Fruit fly (Drosophila melanogaster) whole organism, embryonic: ENCODE measurements around the gene CG10301.
A peak's percentile ranks its signal among the peaks of the same experiment; 100 is the strongest.

Experiments
- Atf6 ChIP-seq: fragments of 200-800 bp; sonication (Bioruptor generic); IDR thresholded peaks from 2 replicates; pipeline ENCODE4 v1.3.6; 2022; ENCODE audit warnings: missing biosample characterization, missing genetic modification characterization
- CG10147 ChIP-seq: fragments of 200-800 bp; sonication (Bioruptor generic); optimal IDR thresholded peaks from 2 replicates; lab custom pipeline; 2019; ENCODE audit warnings: missing biosample characterization, mild to moderate bottlenecking, missing genetic modification characterization, moderate library complexity
- CG11398 ChIP-seq: fragments of 200-800 bp; sonication (Bioruptor generic); optimal IDR thresholded peaks from 2 replicates; lab custom pipeline; 2016; ENCODE audit warnings: missing biosample characterization, missing genetic modification characterization
- CG11723 ChIP-seq: fragments of 200-800 bp; sonication (Bioruptor generic); optimal IDR thresholded peaks from 2 replicates; lab custom pipeline; 2017; ENCODE audit warnings: missing biosample characterization, mild to moderate bottlenecking, missing genetic modification characterization
- CG15011 ChIP-seq: fragments of 200-800 bp; sonication (Bioruptor generic); optimal IDR thresholded peaks from 3 replicates; lab custom pipeline; 2018; ENCODE audit warnings: missing biosample characterization, mild to moderate bottlenecking, missing genetic modification characterization
- CG15601 ChIP-seq: fragments of 200-800 bp; sonication (Bioruptor generic); optimal IDR thresholded peaks from 3 replicates; lab custom pipeline; 2019; ENCODE audit warnings: missing biosample characterization, mild to moderate bottlenecking, missing genetic modification characterization, moderate library complexity
- CG16813 ChIP-seq: fragments of 200-800 bp; sonication (Bioruptor generic); IDR thresholded peaks from 3 replicates; pipeline ENCODE4 v1.3.6; 2022; ENCODE audit warnings: missing biosample characterization, missing genetic modification characterization; ENCODE audit not compliant: partially characterized antibody
- CG17359 ChIP-seq: fragments of 200-800 bp; sonication (Bioruptor generic); optimal IDR thresholded peaks from 3 replicates; lab custom pipeline; 2018; ENCODE audit warnings: missing biosample characterization, mild to moderate bottlenecking, missing genetic modification characterization, moderate library complexity
- CG17612 ChIP-seq: fragments of 200-800 bp; sonication (Bioruptor generic); IDR thresholded peaks from 2 replicates; pipeline ENCODE4 v1.3.6; 2022; ENCODE audit warnings: missing biosample characterization, missing genetic modification characterization
- CG1792 ChIP-seq: fragments of 200-800 bp; sonication (Bioruptor generic); optimal IDR thresholded peaks from 2 replicates; lab custom pipeline; 2016; ENCODE audit warnings: missing biosample characterization, missing genetic modification characterization
- CG18599 ChIP-seq: fragments of 200-800 bp; sonication (Bioruptor generic); optimal IDR thresholded peaks from 3 replicates; lab custom pipeline; 2017; ENCODE audit warnings: missing biosample characterization, missing genetic modification characterization, mild to moderate bottlenecking, moderate library complexity, missing genetic modification reagents
- CG2116 ChIP-seq: fragments of 200-800 bp; sonication (Bioruptor generic); optimal IDR thresholded peaks from 3 replicates; lab custom pipeline; 2018; ENCODE audit warnings: missing biosample characterization, mild to moderate bottlenecking, missing genetic modification characterization
- CG31224 ChIP-seq: fragments of 200-800 bp; sonication (Bioruptor generic); IDR thresholded peaks from 2 replicates; pipeline ENCODE4 v1.3.6; 2022; ENCODE audit warnings: missing biosample characterization, missing genetic modification characterization
- CG34224 ChIP-seq: fragments of 200-800 bp; sonication (Bioruptor generic); IDR thresholded peaks from 3 replicates; pipeline ENCODE4 v1.3.6; 2022; ENCODE audit warnings: missing biosample characterization, missing genetic modification characterization; ENCODE audit not compliant: partially characterized antibody
- CG4820 ChIP-seq: fragments of 200-800 bp; sonication (Bioruptor generic); optimal IDR thresholded peaks from 3 replicates; lab custom pipeline; 2016; ENCODE audit warnings: missing biosample characterization, missing genetic modification characterization
- CG6683 ChIP-seq: fragments of 200-800 bp; sonication (Bioruptor generic); optimal IDR thresholded peaks from 2 replicates; lab custom pipeline; 2017; ENCODE audit warnings: missing biosample characterization, mild to moderate bottlenecking, missing genetic modification characterization, missing genetic modification reagents
- CG7271 ChIP-seq: fragments of 200-800 bp; sonication (Bioruptor generic); optimal IDR thresholded peaks from 2 replicates; lab custom pipeline; 2018; ENCODE audit warnings: missing biosample characterization, mild to moderate bottlenecking, missing genetic modification characterization, moderate library complexity
- CG9215 ChIP-seq: fragments of 200-800 bp; sonication (Bioruptor generic); IDR thresholded peaks from 2 replicates; pipeline ENCODE4 v1.3.6; 2022; ENCODE audit warnings: missing biosample characterization, missing genetic modification characterization
- CG9437 ChIP-seq: fragments of 200-800 bp; sonication (Bioruptor generic); optimal IDR thresholded peaks from 2 replicates; lab custom pipeline; 2018; ENCODE audit warnings: missing biosample characterization, mild to moderate bottlenecking, missing genetic modification characterization
- CG9876 ChIP-seq: fragments of 200-800 bp; sonication (Bioruptor generic); optimal IDR thresholded peaks from 2 replicates; lab custom pipeline; 2016; ENCODE audit warnings: missing biosample characterization, missing genetic modification characterization
- Camta ChIP-seq: fragments of 200-800 bp; sonication (Bioruptor generic); optimal IDR thresholded peaks from 2 replicates; lab custom pipeline; 2016; ENCODE audit warnings: missing biosample characterization, missing genetic modification characterization
- CkIIα-i1 ChIP-seq: fragments of 200-800 bp; sonication (Bioruptor generic); IDR thresholded peaks from 2 replicates; pipeline ENCODE4 v1.3.6; 2022; ENCODE audit warnings: missing biosample characterization, missing genetic modification characterization
- Dll ChIP-seq: fragments of 200-800 bp; sonication (Bioruptor generic); IDR thresholded peaks from 4 replicates; pipeline ENCODE4 v1.3.6; 2022; ENCODE audit warnings: missing biosample characterization, missing genetic modification characterization; ENCODE audit not compliant: partially characterized antibody
- Ets65A ChIP-seq: fragments of 200-800 bp; sonication (Bioruptor generic); peaks from one replicate; lab custom pipeline; 2016; ENCODE audit warnings: missing biosample characterization, missing genetic modification characterization
- Ets97D ChIP-seq: fragments of 200-800 bp; sonication (Bioruptor generic); optimal IDR thresholded peaks from 3 replicates; lab custom pipeline; 2016; ENCODE audit warnings: missing biosample characterization, missing genetic modification characterization
- HmgZ ChIP-seq: fragments of 200-800 bp; sonication (Bioruptor generic); optimal IDR thresholded peaks from 2 replicates; lab custom pipeline; 2018; ENCODE audit warnings: missing biosample characterization, mild to moderate bottlenecking, missing genetic modification characterization
- Jarid2 ChIP-seq: fragments of 200-800 bp; sonication (Bioruptor generic); optimal IDR thresholded peaks from 3 replicates; lab custom pipeline; 2017; ENCODE audit warnings: mild to moderate bottlenecking, missing biosample characterization, missing genetic modification reagents, missing genetic modification characterization
- MBD-R2 ChIP-seq: fragments of 200-800 bp; sonication (Bioruptor generic); IDR thresholded peaks from 2 replicates; pipeline ENCODE4 v1.3.6; 2022; ENCODE audit warnings: missing biosample characterization, missing genetic modification characterization
- Max ChIP-seq: fragments of 200-800 bp; sonication (Bioruptor generic); optimal IDR thresholded peaks from 2 replicates; lab custom pipeline; 2016; ENCODE audit warnings: missing biosample characterization, mild to moderate bottlenecking, missing genetic modification characterization
- TFAM ChIP-seq: fragments of 200-800 bp; sonication (Bioruptor generic); optimal IDR thresholded peaks from 2 replicates; lab custom pipeline; 2017; ENCODE audit warnings: missing biosample characterization, missing genetic modification characterization, inconsistent platforms
- ash1 ChIP-seq: fragments of 200-800 bp; sonication (Bioruptor generic); optimal IDR thresholded peaks from 2 replicates; lab custom pipeline; 2018; ENCODE audit warnings: missing biosample characterization, mild to moderate bottlenecking, missing genetic modification characterization
- btn ChIP-seq: fragments of 200-800 bp; sonication (Bioruptor generic); optimal IDR thresholded peaks from 2 replicates; lab custom pipeline; 2016; ENCODE audit warnings: missing biosample characterization, missing genetic modification characterization
- cas ChIP-seq: fragments of 200-800 bp; sonication (Bioruptor generic); IDR thresholded peaks from 2 replicates; pipeline ENCODE4 v1.3.6; 2022; ENCODE audit warnings: missing biosample characterization, missing genetic modification characterization
- cato ChIP-seq: fragments of 200-800 bp; sonication (Bioruptor generic); optimal IDR thresholded peaks from 2 replicates; lab custom pipeline; 2016; ENCODE audit warnings: missing biosample characterization, missing genetic modification characterization, borderline replicate concordance
- gcm2 ChIP-seq: fragments of 200-800 bp; sonication (Bioruptor generic); optimal IDR thresholded peaks from 2 replicates; lab custom pipeline; 2016; ENCODE audit warnings: missing biosample characterization, missing genetic modification characterization
- gfzf ChIP-seq: fragments of 200-800 bp; sonication (Bioruptor generic); optimal IDR thresholded peaks from 2 replicates; lab custom pipeline; 2016; ENCODE audit warnings: missing biosample characterization, mild to moderate bottlenecking, missing genetic modification characterization, moderate library complexity
- gsb ChIP-seq: fragments of 200-800 bp; sonication (Bioruptor generic); IDR thresholded peaks from 2 replicates; pipeline ENCODE4 v1.3.6; 2022; ENCODE audit warnings: missing biosample characterization, missing genetic modification characterization
- hbn ChIP-seq: fragments of 200-800 bp; sonication (Bioruptor generic); IDR thresholded peaks from 2 replicates; pipeline ENCODE4 v1.3.6; 2022; ENCODE audit warnings: missing biosample characterization, missing genetic modification characterization; ENCODE audit not compliant: partially characterized antibody
- ind ChIP-seq: fragments of 200-800 bp; sonication (Bioruptor generic); optimal IDR thresholded peaks from 3 replicates; lab custom pipeline; 2016; ENCODE audit warnings: missing biosample characterization, missing genetic modification characterization
- knrl ChIP-seq: fragments of 200-800 bp; sonication (Bioruptor generic); IDR thresholded peaks from 3 replicates; pipeline ENCODE4 v1.3.6; 2022; ENCODE audit warnings: missing biosample characterization, missing genetic modification characterization; ENCODE audit not compliant: partially characterized antibody
- pb ChIP-seq: fragments of 200-800 bp; sonication (Bioruptor generic); optimal IDR thresholded peaks from 3 replicates; lab custom pipeline; 2016; ENCODE audit warnings: missing biosample characterization, missing genetic modification characterization
- repo ChIP-seq: fragments of 200-800 bp; sonication (Bioruptor generic); optimal IDR thresholded peaks from 2 replicates; lab custom pipeline; 2016; ENCODE audit warnings: missing biosample characterization, missing genetic modification characterization
- sima ChIP-seq: fragments of 200-800 bp; sonication (Bioruptor generic); optimal IDR thresholded peaks from 2 replicates; lab custom pipeline; 2016; ENCODE audit warnings: missing biosample characterization, missing genetic modification characterization
- sisA ChIP-seq: fragments of 200-800 bp; sonication (Bioruptor generic); IDR thresholded peaks from 2 replicates; pipeline ENCODE4 v1.3.6; 2022; ENCODE audit warnings: missing biosample characterization, missing genetic modification characterization
- sob ChIP-seq: fragments of 200-800 bp; sonication (Bioruptor generic); IDR thresholded peaks from 2 replicates; pipeline ENCODE4 v1.3.6; 2022; ENCODE audit warnings: missing biosample characterization, missing genetic modification characterization
- stc ChIP-seq: fragments of 200-800 bp; sonication (Bioruptor generic); IDR thresholded peaks from 2 replicates; pipeline ENCODE4 v1.3.6; 2022; ENCODE audit warnings: missing biosample characterization, missing genetic modification characterization
- tll ChIP-seq, 2 experiments: fragments of 200-800 bp in 1 of 2; fragments of >200 bp in 1 of 2; sonication (Bioruptor generic) in 1 of 2; optimal IDR thresholded peaks; 2 replicates each; lab custom pipeline; 2017 to 2019; ENCODE audit warnings: missing biosample characterization in 2 of 2, missing genetic modification characterization in 2 of 2, mild to moderate bottlenecking in 1 of 2, moderate library complexity in 1 of 2
- tna ChIP-seq: fragments of 200-800 bp; sonication (Bioruptor generic); IDR thresholded peaks from 2 replicates; pipeline ENCODE4 v1.3.6; 2022; ENCODE audit warnings: missing biosample characterization, missing genetic modification characterization; ENCODE audit not compliant: partially characterized antibody
- vnd ChIP-seq: fragments of 200-800 bp; sonication (Bioruptor generic); IDR thresholded peaks from 3 replicates; pipeline ENCODE4 v1.3.6; 2022; ENCODE audit warnings: missing biosample characterization, missing genetic modification characterization; ENCODE audit not compliant: partially characterized antibody
- zfh1 ChIP-seq: fragments of 200-800 bp; sonication (Bioruptor generic); IDR thresholded peaks from 3 replicates; pipeline ENCODE4 v1.3.6; 2022; ENCODE audit warnings: missing biosample characterization, missing genetic modification characterization

CG10301 gene

dm6 chr3R:23752728-23753127 is 42.8 kb downstream of the CG10301 start, which contains the start of the genes RanBP3 and Rpt5 (continued):
- TF ChIP-seq CG9215 (GFP tag; lab: Robert Waterston, UW): peak; percentile 44
- TF ChIP-seq Ets97D (GFP tag; lab: Kevin White, UChicago): peak; percentile 72
- TF ChIP-seq stc (GFP tag; lab: Robert Waterston, UW): no peak
- no peak for TF ChIP-seq sima (GFP tag; lab: Kevin White, UChicago)
- TF ChIP-seq knrl: peak; percentile 75
- no peak for TF ChIP-seq TFAM
- peak; percentile 91 for TF ChIP-seq Ets65A (GFP tag; lab: Kevin White, UChicago)
- peak; percentile 89 for TF ChIP-seq HmgZ (tag; lab: Kevin White, UChicago)
- TF ChIP-seq CG9437: no peak
- no peak for TF ChIP-seq ash1 (GFP tag; lab: Kevin White, UChicago)
- TF ChIP-seq MBD-R2 (GFP tag; lab: Robert Waterston, UW): peak; percentile 95
- peak; percentile 38; the same call in 1 of the 3 replicates for TF ChIP-seq zfh1
- peak; percentile 51; the same call in 1 of the 2 replicates for TF ChIP-seq CG17612 (GFP tag; lab: Robert Waterston, UW)
- TF ChIP-seq cas (GFP tag; lab: Robert Waterston, UW): no peak
- TF ChIP-seq gfzf (GFP tag; lab: Kevin White, UChicago): peak; percentile 27
- peak; percentile 79 for TF ChIP-seq CG16813 (GFP tag; lab: Robert Waterston, UW)
- peak; percentile 60 for TF ChIP-seq ind (GFP tag; lab: Kevin White, UChicago)
- TF ChIP-seq Camta (GFP tag; lab: Kevin White, UChicago): peak; percentile 6
- no peak for TF ChIP-seq gsb (GFP tag; lab: Robert Waterston, UW)
- TF ChIP-seq CG6683 (GFP tag; lab: Kevin White, UChicago): peak; percentile 33
- peak; percentile 63 for TF ChIP-seq vnd (GFP tag; lab: Robert Waterston, UW)
- peak; percentile 77 for TF ChIP-seq Dll (GFP tag; lab: Robert Waterston, UW)
- peak; percentile 3 for TF ChIP-seq CG4820 (GFP tag; lab: Kevin White, UChicago)
- no peak for TF ChIP-seq CG11723 (GFP tag; lab: Kevin White, UChicago)
- TF ChIP-seq gcm2 (GFP tag; lab: Kevin White, UChicago): peak; percentile 10
- TF ChIP-seq CG18599 (GFP tag; lab: Kevin White, UChicago): peak; percentile 59
- TF ChIP-seq Atf6 (GFP tag; lab: Robert Waterston, UW): no peak
- no peak for TF ChIP-seq Jarid2 (GFP tag; lab: Kevin White, UChicago)
- TF ChIP-seq repo (GFP tag; lab: Kevin White, UChicago): peak; percentile 18
- TF ChIP-seq Max (GFP tag; lab: Kevin White, UChicago): peak; percentile 27
- TF ChIP-seq CG1792 (GFP tag; lab: Kevin White, UChicago): peak; percentile 65
- no peak for TF ChIP-seq tll (GFP tag; optimal IDR thresholded peaks at IDR 0.05; lab: Kevin White, UChicago)
- TF ChIP-seq CG9876: no peak
- peak; percentile 90 for TF ChIP-seq sob (GFP tag; lab: Robert Waterston, UW)
- peak; percentile 80 for TF ChIP-seq hbn (GFP tag; lab: Robert Waterston, UW)
- peak; percentile 36 for TF ChIP-seq pb
- peak; percentile 74 for TF ChIP-seq tna (GFP tag; lab: Robert Waterston, UW)
- TF ChIP-seq CG11398 (GFP tag; lab: Kevin White, UChicago): peak; percentile 52
- peak; percentile 92 for TF ChIP-seq CG34224 (GFP tag; lab: Robert Waterston, UW)
- no peak for TF ChIP-seq btn (GFP tag; lab: Kevin White, UChicago)
- TF ChIP-seq cato (GFP tag; lab: Kevin White, UChicago): no peak
- no peak; the same call in 1 of the 2 replicates for TF ChIP-seq sisA
- TF ChIP-seq CG17359: peak; percentile 36
- no peak for TF ChIP-seq CG15601
- TF ChIP-seq CG15011: no peak
- TF ChIP-seq CkIIα-i1: no peak
- TF ChIP-seq CG7271 (tag; lab: Kevin White, UChicago): no peak
- peak; percentile 10 for TF ChIP-seq CG10147 (GFP tag; lab: Kevin White, UChicago)
- TF ChIP-seq CG31224 (GFP tag; lab: Robert Waterston, UW): no peak
- peak; percentile 85 for TF ChIP-seq CG2116
